Worm (Caenorhabditis elegans): ENCODE data around the gene srz-99.

DNA sequence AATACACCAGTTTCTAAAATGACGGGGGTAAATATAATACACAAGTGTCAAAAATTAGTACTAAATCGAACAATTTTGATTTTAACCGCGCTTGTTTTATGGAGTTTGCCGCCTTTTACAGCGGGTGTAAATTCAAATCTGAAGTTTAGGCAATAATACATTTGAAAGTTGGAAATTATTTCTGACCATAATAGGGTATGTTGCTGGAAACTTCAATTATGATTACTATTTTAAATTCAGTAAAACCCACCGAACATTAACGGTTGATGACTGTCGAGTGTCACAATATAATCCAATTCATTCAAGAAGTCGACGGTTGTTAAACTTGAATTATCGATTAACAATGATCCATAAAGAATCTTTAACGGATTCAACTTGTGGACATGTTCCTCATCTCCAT, 16.3 kb upstream of the srz-99 start:
- no peak for TF ChIP-seq snpc-1.3 (tag; optimal IDR thresholded peaks at IDR 0.05; ENCODE audit: insufficient read depth)
- TF ChIP-seq ets-4 (GFP tag; optimal IDR thresholded peaks at IDR 0.05) = no peak
- no peak for TF ChIP-seq B0336.3 (GFP tag; IDR thresholded peaks at IDR 0.05)
- TF ChIP-seq hmg-20 (GFP tag; IDR thresholded peaks at IDR 0.05) = no peak
- TF ChIP-seq dpl-1 (GFP tag; optimal IDR thresholded peaks at IDR 0.05) = no peak
- no peak for TF ChIP-seq F52B5.7 (tag; optimal IDR thresholded peaks at IDR 0.05)

Data from whole organism, young adult.